Worm (Caenorhabditis elegans) whole organism, early embryonic: Measurements from ENCODE around the gene fbxb-97.

Source experiments
- B0310.2 ChIP-seq: sonication (generic microtip); optimal IDR thresholded peaks from 2 replicates; lab custom pipeline; 2016; ENCODE audit warnings: mild to moderate bottlenecking, missing genetic modification characterization, missing compliant biosample characterization
- F13C5.2 ChIP-seq: sonication (generic microtip); optimal IDR thresholded peaks from 2 replicates; lab custom pipeline; 2017; ENCODE audit warnings: mild to moderate bottlenecking, missing genetic modification characterization, inconsistent platforms, missing compliant biosample characterization
- aly-1 ChIP-seq: sonication (generic microtip); optimal IDR thresholded peaks from 2 replicates; lab custom pipeline; 2016; ENCODE audit warnings: missing genetic modification characterization, missing compliant biosample characterization
- ama-1 ChIP-seq: fragments of 150-350 bp; optimal IDR thresholded peaks from 2 replicates; lab custom pipeline; 2014
- ceh-13 ChIP-seq: fragments of 200-800 bp; sonication (Bioruptor generic); optimal IDR thresholded peaks from 2 replicates; lab custom pipeline; 2018; ENCODE audit warnings: mild to moderate bottlenecking, missing genetic modification characterization, missing compliant biosample characterization
- ceh-36 ChIP-seq: sonication (generic microtip); optimal IDR thresholded peaks from 2 replicates; lab custom pipeline; 2016; ENCODE audit warnings: missing genetic modification characterization, inconsistent platforms, missing compliant biosample characterization
- ets-7 ChIP-seq: sonication (generic microtip); optimal IDR thresholded peaks from 2 replicates; lab custom pipeline; 2016; ENCODE audit warnings: missing genotype, missing genetic modification characterization, missing compliant biosample characterization
- flt-1 ChIP-seq: fragments of 200-800 bp; sonication (Bioruptor generic); IDR thresholded peaks from 2 replicates; pipeline ENCODE4 v1.3.6; 2022; ENCODE audit warnings: missing genetic modification characterization, missing compliant biosample characterization
- hmbx-1 ChIP-seq: sonication (generic microtip); optimal IDR thresholded peaks from 2 replicates; lab custom pipeline; 2016; ENCODE audit warnings: mild to moderate bottlenecking, missing genetic modification characterization, missing compliant biosample characterization
- hmg-4 ChIP-seq: fragments of 200-800 bp; sonication (Bioruptor generic); optimal IDR thresholded peaks from 2 replicates; lab custom pipeline; 2018; ENCODE audit warnings: mild to moderate bottlenecking, missing genetic modification characterization, missing compliant biosample characterization
- hnd-1 ChIP-seq: sonication (generic microtip); optimal IDR thresholded peaks from 2 replicates; lab custom pipeline; 2016; ENCODE audit warnings: missing genetic modification characterization, missing compliant biosample characterization
- pes-1 ChIP-seq: fragments of 200-800 bp; sonication (Bioruptor generic); IDR thresholded peaks from 2 replicates; pipeline ENCODE4 v1.3.6; 2022; ENCODE audit warnings: missing genetic modification reagents, missing genetic modification characterization, missing compliant biosample characterization
- scrt-1 ChIP-seq: fragments of 200-800 bp; sonication (Bioruptor generic); IDR thresholded peaks from 2 replicates; pipeline ENCODE4 v1.3.6; 2022; ENCODE audit warnings: missing genetic modification characterization, missing compliant biosample characterization
- sea-1 ChIP-seq: fragments of 200-800 bp; sonication (Bioruptor generic); conservative IDR thresholded peaks from 2 replicates; pipeline ENCODE4 v1.3.6; 2022; ENCODE audit warnings: missing genetic modification characterization, missing compliant biosample characterization
- tbx-11 ChIP-seq: fragments of 200-800 bp; sonication (Bioruptor generic); IDR thresholded peaks from 2 replicates; pipeline ENCODE4 v1.3.6; 2022; ENCODE audit warnings: missing genetic modification characterization, missing compliant biosample characterization
- tbx-37 ChIP-seq: fragments of 200-800 bp; sonication (Bioruptor generic); conservative IDR thresholded peaks from 2 replicates; pipeline ENCODE4 v1.3.6; 2022; ENCODE audit warnings: missing genetic modification reagents, missing genetic modification characterization, missing compliant biosample characterization
- tra-4 ChIP-seq: sonication (generic microtip); optimal IDR thresholded peaks from 2 replicates; lab custom pipeline; 2017; ENCODE audit warnings: missing genetic modification characterization, missing compliant biosample characterization

Gene fbxb-97

DNA sequence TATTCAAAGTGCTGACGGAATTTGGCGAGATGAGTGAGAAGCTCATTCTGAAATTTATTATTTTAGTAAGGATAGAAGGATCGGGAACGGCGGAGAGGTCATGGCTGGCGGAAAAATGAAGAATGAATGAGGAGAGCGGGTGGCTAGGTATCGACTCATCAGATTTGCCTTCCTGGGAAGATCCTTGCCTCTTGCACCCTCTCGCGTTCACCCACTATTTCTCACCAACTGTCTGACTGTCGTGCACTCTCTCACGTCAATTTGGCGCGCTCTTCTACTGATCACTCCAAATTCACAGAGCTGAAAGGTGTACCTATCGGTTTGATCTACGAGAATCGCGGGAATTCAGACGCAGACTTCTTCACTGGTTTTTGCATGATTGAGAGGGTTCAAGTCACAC lies at the start of gene fbxb-97:
TSS of gene fbxb-97 (minus strand) at position 53 of the 400 bp plus-strand sequence.
- no peak for TF ChIP-seq aly-1
- TF ChIP-seq hnd-1 (tag; lab: Kevin White, UChicago) = no peak
- no peak for TF ChIP-seq scrt-1 (GFP tag; lab: Robert Waterston, UW)
- TF ChIP-seq tbx-37 = no peak
- no peak for TF ChIP-seq tra-4 (tag; lab: Kevin White, UChicago)
- no peak for TF ChIP-seq hmbx-1 (tag; lab: Kevin White, UChicago)
- no peak for TF ChIP-seq B0310.2 (tag; lab: Kevin White, UChicago)
- no peak for TF ChIP-seq pes-1 (GFP tag; lab: Robert Waterston, UW)
- no peak for TF ChIP-seq ceh-36 (tag; lab: Kevin White, UChicago)
- no peak for TF ChIP-seq ceh-13 (GFP tag; lab: Kevin White, UChicago)
- TF ChIP-seq ets-7 (tag; lab: Kevin White, UChicago) = no peak
- TF ChIP-seq F13C5.2 (tag; lab: Kevin White, UChicago) = no peak
- no peak for TF ChIP-seq ama-1 (lab: Kevin White, UChicago)
- TF ChIP-seq sea-1 (GFP tag; lab: Robert Waterston, UW) = no peak
- no peak for TF ChIP-seq tbx-11 (GFP tag; lab: Robert Waterston, UW)
- TF ChIP-seq flt-1 (GFP tag; lab: Robert Waterston, UW) = no peak
- TF ChIP-seq hmg-4 (GFP tag; lab: Kevin White, UChicago) = no peak

DNA sequence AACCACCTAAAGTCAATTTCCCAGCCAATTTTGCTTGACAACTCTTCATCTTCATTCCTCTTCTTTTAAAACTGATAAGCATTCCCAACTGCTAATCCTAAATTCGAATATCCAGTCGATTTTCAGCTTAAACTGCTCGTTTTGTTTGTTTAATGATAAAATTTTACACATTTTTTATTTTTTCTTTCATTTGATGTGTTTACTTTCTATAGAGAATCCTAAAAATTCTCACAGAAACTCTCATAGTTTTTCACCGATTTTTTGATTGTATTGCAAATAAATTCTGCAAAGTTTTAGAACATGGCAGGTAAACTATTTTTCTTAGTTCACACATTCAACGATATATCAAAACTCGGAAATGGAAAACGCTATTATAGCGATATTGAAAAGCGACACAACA lies 47.8 kb upstream of the fbxb-97 start, which contains the start of gene math-25:
TSS of gene math-25 (plus strand) at position 301 of the 400 bp plus-strand sequence.
- TF ChIP-seq ets-7 (tag; lab: Kevin White, UChicago) (no peak), tbx-11 (GFP tag; lab: Robert Waterston, UW) (no peak), scrt-1 (GFP tag; lab: Robert Waterston, UW) (no peak), aly-1 (no peak)

DNA sequence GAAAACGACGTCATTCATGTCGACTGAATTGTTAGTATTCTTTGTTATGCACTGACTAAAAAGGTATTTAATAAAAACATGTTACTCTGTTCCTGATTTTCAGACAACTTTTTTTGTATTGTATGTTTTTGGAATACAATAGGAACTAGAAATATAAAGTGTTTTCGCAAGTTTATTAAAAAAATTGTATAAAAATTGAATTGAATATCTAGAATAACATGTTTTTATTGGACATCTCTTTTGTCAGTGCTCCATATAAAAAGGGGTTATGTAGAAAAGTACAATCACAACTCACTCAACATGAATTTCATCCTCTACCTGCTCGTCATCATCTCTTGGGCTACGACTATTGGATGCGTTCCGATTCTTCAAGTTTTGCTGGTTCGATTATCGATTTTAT lies 47.3 kb upstream of the fbxb-97 start, which contains the start of gene C46F9.5:
TSS of gene C46F9.5 (plus strand) at position 301 of the 400 bp plus-strand sequence.
- TF ChIP-seq hmg-4 (GFP tag; lab: Kevin White, UChicago) = no peak
- no peak for TF ChIP-seq tbx-37
- TF ChIP-seq hmbx-1 (tag; lab: Kevin White, UChicago) = no peak
- no peak for TF ChIP-seq hnd-1 (tag; lab: Kevin White, UChicago)

DNA sequence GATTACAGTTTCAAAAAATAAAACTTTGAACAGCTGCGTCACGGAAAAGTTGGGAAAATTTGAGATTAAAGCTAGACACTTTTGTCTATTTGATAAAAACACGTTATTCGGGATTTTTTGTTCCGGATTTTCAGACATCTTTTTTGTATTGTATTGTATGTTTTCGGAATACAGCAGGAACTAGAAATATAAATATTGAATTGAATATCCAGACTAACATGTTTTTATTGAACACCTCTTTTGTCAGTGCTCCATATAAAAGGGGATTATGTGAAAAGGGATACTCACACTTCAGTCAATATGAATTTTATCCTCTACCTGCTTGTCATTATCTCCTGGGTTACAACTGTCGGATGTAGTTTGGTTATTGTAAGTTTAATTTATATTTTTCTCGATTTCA lies 46.0 kb upstream of the fbxb-97 start, which contains the start of gene C16C4.1:
TSS of gene C16C4.1 (plus strand) at position 301 of the 400 bp plus-strand sequence.
- TF ChIP-seq tra-4 (tag; lab: Kevin White, UChicago) (no peak), tbx-37 (no peak)

DNA sequence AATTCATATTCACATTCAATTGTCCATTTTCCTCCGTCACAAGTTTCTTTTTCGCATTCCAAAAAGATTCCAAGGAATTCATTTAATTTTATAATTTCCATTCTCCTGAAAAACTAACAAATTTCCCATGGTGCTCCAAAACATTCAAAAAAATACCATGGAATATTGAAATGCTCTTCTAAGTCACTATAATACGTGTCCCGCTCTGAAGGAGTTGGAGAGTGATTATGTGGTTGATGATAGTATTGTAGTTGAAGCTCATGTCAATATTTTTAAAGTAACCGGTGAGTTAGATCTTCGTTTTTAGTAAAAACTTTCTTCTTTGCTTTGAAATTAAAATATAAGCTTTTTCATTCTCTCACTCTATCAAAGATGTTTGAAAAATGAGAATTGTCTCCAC lies 42.7 kb upstream of the fbxb-97 start, which contains the start of gene math-9:
TSS of gene math-9 (minus strand) at position 101 of the 400 bp plus-strand sequence.
- TF ChIP-seq F13C5.2 (tag; lab: Kevin White, UChicago) (no peak), ets-7 (tag; lab: Kevin White, UChicago) (no peak), tra-4 (tag; lab: Kevin White, UChicago) (no peak), aly-1 (no peak), pes-1 (GFP tag; lab: Robert Waterston, UW) (no peak), hmg-4 (GFP tag; lab: Kevin White, UChicago) (no peak), hmbx-1 (tag; lab: Kevin White, UChicago) (no peak), tbx-11 (GFP tag; lab: Robert Waterston, UW) (no peak), sea-1 (GFP tag; lab: Robert Waterston, UW) (no peak), B0310.2 (tag; lab: Kevin White, UChicago) (no peak), scrt-1 (GFP tag; lab: Robert Waterston, UW) (no peak), ama-1 (lab: Kevin White, UChicago) (no peak), flt-1 (GFP tag; lab: Robert Waterston, UW) (no peak), hnd-1 (tag; lab: Kevin White, UChicago) (no peak), ceh-13 (GFP tag; lab: Kevin White, UChicago) (no peak), tbx-37 (no peak)

DNA sequence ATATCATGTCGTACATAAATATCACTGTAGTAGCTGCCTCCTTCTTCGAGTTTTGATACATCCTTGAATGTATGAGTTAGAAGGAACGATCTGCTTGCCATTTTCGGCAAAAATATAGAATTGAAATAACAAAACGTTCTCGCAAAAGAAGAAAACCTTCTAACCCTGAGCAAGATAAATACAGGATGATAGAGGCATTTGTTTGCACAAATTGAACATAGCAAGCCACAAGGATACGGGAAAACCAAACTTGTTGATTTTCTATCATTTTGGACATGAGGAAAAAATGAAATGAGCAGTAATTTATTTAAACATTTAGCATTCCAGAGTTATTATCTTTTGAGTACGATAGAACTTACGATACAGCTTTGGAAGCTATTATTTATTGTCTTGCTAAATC lies 41.1 kb upstream of the fbxb-97 start, which contains the start of gene math-8:
TSS of gene math-8 (minus strand) at position 101 of the 400 bp plus-strand sequence.
- TF ChIP-seq aly-1 (no peak), hnd-1 (tag; lab: Kevin White, UChicago) (no peak), scrt-1 (GFP tag; lab: Robert Waterston, UW) (no peak), tra-4 (tag; lab: Kevin White, UChicago) (no peak), ceh-36 (tag; lab: Kevin White, UChicago) (no peak), F13C5.2 (tag; lab: Kevin White, UChicago) (no peak), tbx-37 (no peak), ets-7 (tag; lab: Kevin White, UChicago) (no peak), ama-1 (lab: Kevin White, UChicago) (no peak), pes-1 (GFP tag; lab: Robert Waterston, UW) (no peak), ceh-13 (GFP tag; lab: Kevin White, UChicago) (no peak)

DNA sequence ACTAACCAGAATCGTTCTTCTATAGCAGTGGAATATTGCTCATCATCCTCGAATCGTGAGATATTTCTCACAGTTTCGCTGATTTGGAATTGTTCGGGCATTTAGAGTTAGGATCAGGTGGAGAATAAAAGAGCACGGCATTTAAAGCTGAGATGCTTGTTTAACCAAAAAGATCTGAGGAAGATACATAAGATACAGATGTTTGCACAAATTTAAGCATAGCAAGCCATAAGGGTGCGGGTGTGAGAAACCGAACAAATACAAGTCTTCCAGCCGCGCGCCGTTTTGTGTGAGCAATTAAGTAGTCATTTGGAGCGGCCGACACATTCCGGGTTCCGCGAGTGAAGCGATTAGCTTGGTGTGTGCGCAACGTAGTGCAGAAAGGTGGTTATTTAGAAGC lies 38.4 kb upstream of the fbxb-97 start, which contains the start of gene math-7:
TSS of gene math-7 (minus strand) at position 101 of the 400 bp plus-strand sequence.
- no peak for TF ChIP-seq ets-7 (tag; lab: Kevin White, UChicago)

DNA sequence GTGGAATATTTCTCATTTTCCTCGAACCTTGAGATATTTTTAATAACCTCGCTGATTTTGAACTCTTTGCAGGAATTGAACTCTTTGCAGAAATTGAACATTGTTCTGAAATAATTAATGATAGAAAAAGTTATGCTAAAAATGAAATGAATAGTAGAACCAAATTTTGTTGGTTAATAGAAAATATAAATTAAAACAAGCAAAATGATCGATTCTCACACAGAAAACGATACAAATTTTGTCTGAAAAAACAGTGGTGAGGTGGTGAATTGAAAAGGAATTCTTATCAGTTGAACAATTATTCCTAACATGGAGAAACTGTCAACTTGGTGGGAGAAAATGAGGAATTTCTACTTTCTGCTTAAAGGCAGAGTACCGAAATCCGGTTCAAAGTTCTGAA lies 36.7 kb upstream of the fbxb-97 start, which contains the start of gene math-6:
TSS of gene math-6 (minus strand) at position 101 of the 400 bp plus-strand sequence.
- no peak for TF ChIP-seq tbx-37
